Worm (Caenorhabditis elegans): Measurements from ENCODE around the gene nhr-166.

- TF ChIP-seq ztf-23 (GFP tag; IDR thresholded peaks at IDR 0.05): no peak
- no peak for TF ChIP-seq flt-1 (GFP tag; IDR thresholded peaks at IDR 0.05)
- no peak for TF ChIP-seq cog-1 (tag; optimal IDR thresholded peaks at IDR 0.05)
- no peak for TF ChIP-seq klf-2 (GFP tag; conservative IDR thresholded peaks at IDR 0.05)
Observed at ce11 chrII:3931230-3931629, 51.2 kb downstream of the nhr-166 start.
